Worm (Caenorhabditis elegans): ENCODE data around the gene tag-275.

tag-275 gene

DNA sequence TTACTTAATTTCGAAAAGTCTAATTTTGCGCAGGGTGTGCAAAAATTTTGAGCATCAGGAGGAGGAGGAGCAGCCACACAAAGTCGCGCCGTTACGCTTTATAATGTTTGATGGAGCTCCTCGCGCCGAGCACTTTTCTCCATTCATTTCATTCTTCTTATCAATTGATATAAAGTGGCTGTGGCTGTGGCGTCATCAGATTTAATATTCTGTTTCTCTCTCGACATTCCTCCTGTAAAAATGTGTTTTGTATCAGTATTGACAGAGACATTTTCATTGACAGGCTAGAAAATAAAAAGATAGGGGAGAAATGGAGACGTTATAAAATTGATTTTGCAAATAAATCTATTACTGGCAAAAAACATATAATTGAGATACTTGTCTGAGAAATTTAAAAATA, 21.1 kb downstream of the tag-275 start:
- no peak for TF ChIP-seq alr-1 (tag; optimal IDR thresholded peaks at IDR 0.05; ENCODE audit: borderline replicate concordance)
- peak; percentile 42 for TF ChIP-seq nhr-77 (tag; optimal IDR thresholded peaks at IDR 0.05)
- TF ChIP-seq pax-3 (tag; optimal IDR thresholded peaks at IDR 0.05): no peak
- TF ChIP-seq efl-1 (optimal IDR thresholded peaks at IDR 0.05): no peak
- peak in 1 of 2 experiments; percentile 27 for TF ChIP-seq efl-1 (GFP tag; optimal IDR thresholded peaks at IDR 0.05 in 1 of 2)
- TF ChIP-seq nhr-237 (tag; optimal IDR thresholded peaks at IDR 0.05): no peak
- no peak for TF ChIP-seq unc-62 (GFP tag; optimal IDR thresholded peaks at IDR 0.05)
- no peak for TF ChIP-seq dpl-1 (GFP tag; optimal IDR thresholded peaks at IDR 0.05)
- TF ChIP-seq nhr-47 (tag; optimal IDR thresholded peaks at IDR 0.05): no peak
- TF ChIP-seq elt-2 (tag; optimal IDR thresholded peaks at IDR 0.05): peak; percentile 53
- no peak for TF ChIP-seq fkh-10 (GFP tag; optimal IDR thresholded peaks at IDR 0.05)
- no peak for TF ChIP-seq fkh-8 (tag; optimal IDR thresholded peaks at IDR 0.05)
- TF ChIP-seq lin-13 (GFP tag; optimal IDR thresholded peaks at IDR 0.05): no peak
- TF ChIP-seq lin-14 (GFP tag; optimal IDR thresholded peaks at IDR 0.05): peak; percentile 2
- TF ChIP-seq C04F5.9 (tag; optimal IDR thresholded peaks at IDR 0.05): no peak
- TF ChIP-seq ztf-4 (tag; optimal IDR thresholded peaks at IDR 0.05): no peak
- TF ChIP-seq jun-1 (tag; optimal IDR thresholded peaks at IDR 0.05): no peak
- no peak for TF ChIP-seq aly-2 (tag; optimal IDR thresholded peaks at IDR 0.05)
- TF ChIP-seq skn-1 (tag; optimal IDR thresholded peaks at IDR 0.05): no peak
- TF ChIP-seq elt-3 (tag; optimal IDR thresholded peaks at IDR 0.05): no peak
- peak; percentile 15 for TF ChIP-seq nhr-71 (tag; optimal IDR thresholded peaks at IDR 0.05)
- no peak for TF ChIP-seq snu-23 (GFP tag; optimal IDR thresholded peaks at IDR 0.05)
- no peak for TF ChIP-seq ets-5 (GFP tag; IDR thresholded peaks at IDR 0.05)
- no peak for TF ChIP-seq mep-1 (tag; optimal IDR thresholded peaks at IDR 0.05)
- TF ChIP-seq unc-86 (tag; optimal IDR thresholded peaks at IDR 0.05): no peak
- no peak for TF ChIP-seq C16A3.4 (tag; optimal IDR thresholded peaks at IDR 0.05)
- TF ChIP-seq unc-98 (GFP tag; IDR thresholded peaks at IDR 0.05): no peak
- TF ChIP-seq zip-4 (GFP tag; optimal IDR thresholded peaks at IDR 0.05): no peak
- TF ChIP-seq lin-39 (tag; optimal IDR thresholded peaks at IDR 0.05): no peak
- no peak for TF ChIP-seq fkh-4 (tag; optimal IDR thresholded peaks at IDR 0.05; ENCODE audit: borderline replicate concordance)
- no peak for TF ChIP-seq lin-15B (tag; optimal IDR thresholded peaks at IDR 0.05)
- TF ChIP-seq Y116A8C.19 (tag; optimal IDR thresholded peaks at IDR 0.05; ENCODE audit: borderline replicate concordance): no peak
- TF ChIP-seq hlh-4 (tag; optimal IDR thresholded peaks at IDR 0.05): no peak
- peak; percentile 1 for TF ChIP-seq nhr-20 (tag; optimal IDR thresholded peaks at IDR 0.05)
- no peak for TF ChIP-seq mef-2 (tag; optimal IDR thresholded peaks at IDR 0.05)
- TF ChIP-seq grh-1 (GFP tag; IDR thresholded peaks at IDR 0.05): no peak
- no peak for TF ChIP-seq xbp-1 (tag; optimal IDR thresholded peaks at IDR 0.05)
- peak in 1 of 2 experiments; percentile 19 for TF ChIP-seq lin-35 (GFP tag; optimal IDR thresholded peaks at IDR 0.05)
- TF ChIP-seq hlh-17 (GFP tag; optimal IDR thresholded peaks at IDR 0.05; ENCODE audit: borderline replicate concordance): no peak
- TF ChIP-seq ama-1 (optimal IDR thresholded peaks at IDR 0.05): no peak
- TF ChIP-seq aha-1 (tag; optimal IDR thresholded peaks at IDR 0.05): no peak
- TF ChIP-seq nhr-12 (tag; optimal IDR thresholded peaks at IDR 0.05): no peak
- TF ChIP-seq lsy-2 (tag; optimal IDR thresholded peaks at IDR 0.05): no peak
- TF ChIP-seq nhr-19 (GFP tag; conservative IDR thresholded peaks at IDR 0.05): no peak
- TF ChIP-seq C34B4.2 (tag; optimal IDR thresholded peaks at IDR 0.05): no peak
- no peak for TF ChIP-seq unc-130 (tag; optimal IDR thresholded peaks at IDR 0.05)
- no peak for TF ChIP-seq mab-9 (GFP tag; IDR thresholded peaks at IDR 0.05)
